Fruit fly (Drosophila melanogaster): Measurements from ENCODE around the gene CG3081.

Gene CG3081

dm6 chrX:4616865-4617669 is 26.7 kb downstream of the CG3081 start, which contains the start of gene peb (continued):
- no peak for TF ChIP-seq CG10274 (GFP tag; optimal IDR thresholded peaks at IDR 0.05)
- TF ChIP-seq lola (GFP tag; optimal IDR thresholded peaks at IDR 0.05) = peak in 1 of 3 experiments; percentile 83
- TF ChIP-seq CG17359 (tag; optimal IDR thresholded peaks at IDR 0.05) = no peak
- no peak for TF ChIP-seq usp (GFP tag; optimal IDR thresholded peaks at IDR 0.05)
- TF ChIP-seq CG34376 (GFP tag; optimal IDR thresholded peaks at IDR 0.05) = no peak
- TF ChIP-seq dan (GFP tag; IDR thresholded peaks at IDR 0.05) = 0 out of 2 replicates have a peak, but pooled peaks have one; percentile 26
- TF ChIP-seq CG1233 (GFP tag; optimal IDR thresholded peaks at IDR 0.05) = peak; percentile 10
- TF ChIP-seq Awh (GFP tag; IDR thresholded peaks at IDR 0.05) = no peak
- TF ChIP-seq Dip2 (GFP tag; IDR thresholded peaks at IDR 0.05) = no peak
- TF ChIP-seq NFAT (GFP tag; IDR thresholded peaks at IDR 0.05) = no peak

- TF ChIP-seq Xrp1 (GFP tag; IDR thresholded peaks at IDR 0.05) = peak; percentile 23; the same call in 1 of the 2 replicates
- peak; percentile 31 for TF ChIP-seq CG11504 (tag; optimal IDR thresholded peaks at IDR 0.05)
- TF ChIP-seq dmrt99B (tag; optimal IDR thresholded peaks at IDR 0.05) = peak; percentile 3
- TF ChIP-seq CG32772 (GFP tag; IDR thresholded peaks at IDR 0.05) = 0 out of 2 replicates have a peak, but pooled peaks have one; percentile 20
- TF ChIP-seq Sox102F (GFP tag; optimal IDR thresholded peaks at IDR 0.05) = peak; percentile 1
- TF ChIP-seq tgo (GFP tag; IDR thresholded peaks at IDR 0.05) = peak; percentile 26; the same call in 1 of the 3 replicates
- TF ChIP-seq fd3F (GFP tag; optimal IDR thresholded peaks at IDR 0.05) = no peak
- 0 out of 2 replicates have a peak, but pooled peaks have one; percentile 28 for TF ChIP-seq Drgx (GFP tag; IDR thresholded peaks at IDR 0.05)
- peak; percentile 2 for TF ChIP-seq cg (GFP tag; optimal IDR thresholded peaks at IDR 0.05)
- peak; percentile 10 for TF ChIP-seq CG7839 (tag; optimal IDR thresholded peaks at IDR 0.05)
- TF ChIP-seq row (GFP tag; IDR thresholded peaks at IDR 0.05) = no peak
- peak; percentile 26 for TF ChIP-seq lbe (GFP tag; optimal IDR thresholded peaks at IDR 0.05)
- TF ChIP-seq CG14441 (GFP tag; IDR thresholded peaks at IDR 0.05) = 0 out of 2 replicates have a peak, but pooled peaks have one; percentile 43
- no peak for TF ChIP-seq cad (GFP tag; optimal IDR thresholded peaks at IDR 0.05)
- peak; percentile 31 for TF ChIP-seq gem (tag; optimal IDR thresholded peaks at IDR 0.05)
Measured at dm6 chrX:4615684-4616292, 28.0 kb downstream of the CG3081 start.

dm6 chrX:4614945-4615344 is 28.8 kb downstream of the CG3081 start:
- TF ChIP-seq CG6689 (GFP tag; IDR thresholded peaks at IDR 0.05) = 0 out of 2 replicates have a peak, but pooled peaks have one; percentile 15
- 0 out of 2 replicates have a peak, but pooled peaks have one; percentile 11 for TF ChIP-seq slbo (GFP tag; IDR thresholded peaks at IDR 0.05)
- no peak for TF ChIP-seq CG14667 (GFP tag; IDR thresholded peaks at IDR 0.05)
- no peak for TF ChIP-seq ara (GFP tag; IDR thresholded peaks at IDR 0.05)
- TF ChIP-seq Med (GFP tag) = peak; percentile 58
- TF ChIP-seq CG34224 (GFP tag; IDR thresholded peaks at IDR 0.05; ENCODE audit: partially characterized antibody) = no peak
- TF ChIP-seq prd (optimal IDR thresholded peaks at IDR 0.05) = no peak
- peak; percentile 44; the same call in 1 of the 3 replicates for TF ChIP-seq prd (GFP tag; IDR thresholded peaks at IDR 0.05)
- no peak for TF ChIP-seq Nf-YB (GFP tag; optimal IDR thresholded peaks at IDR 0.05)
- TF ChIP-seq CG15601 (tag; optimal IDR thresholded peaks at IDR 0.05) = no peak
- TF ChIP-seq Gsc (GFP tag; IDR thresholded peaks at IDR 0.05) = no peak
- TF ChIP-seq row (GFP tag; IDR thresholded peaks at IDR 0.05) = peak; percentile 30; the same call in 2 of the 3 replicates
- TF ChIP-seq gem (tag; optimal IDR thresholded peaks at IDR 0.05) = peak; percentile 0
- TF ChIP-seq Optix (GFP tag; IDR thresholded peaks at IDR 0.05) = no peak
- peak; percentile 52 for TF ChIP-seq crol (GFP tag; IDR thresholded peaks at IDR 0.05)
- peak; percentile 29 for TF ChIP-seq CG1603 (tag; optimal IDR thresholded peaks at IDR 0.05)
- no peak for TF ChIP-seq Chrac-16 (GFP tag; optimal IDR thresholded peaks at IDR 0.05)
- TF ChIP-seq CG32532 (GFP tag; IDR thresholded peaks at IDR 0.05) = no peak
- TF ChIP-seq Rfx (GFP tag; IDR thresholded peaks at IDR 0.05) = 0 out of 2 replicates have a peak, but pooled peaks have one; percentile 17
- 0 out of 2 replicates have a peak, but pooled peaks have one; percentile 20 for TF ChIP-seq Ada2b (GFP tag; IDR thresholded peaks at IDR 0.05)
- no peak for TF ChIP-seq CG11695 (GFP tag; IDR thresholded peaks at IDR 0.05)
- peak; percentile 38; the same call in 1 of the 2 replicates for TF ChIP-seq Ptx1 (GFP tag; IDR thresholded peaks at IDR 0.05)
- TF ChIP-seq tio (GFP tag; optimal IDR thresholded peaks at IDR 0.05) = no peak

Measured in whole organism, embryonic.